Worm (Caenorhabditis elegans): ENCODE measurements around the gene slt-1.

DNA sequence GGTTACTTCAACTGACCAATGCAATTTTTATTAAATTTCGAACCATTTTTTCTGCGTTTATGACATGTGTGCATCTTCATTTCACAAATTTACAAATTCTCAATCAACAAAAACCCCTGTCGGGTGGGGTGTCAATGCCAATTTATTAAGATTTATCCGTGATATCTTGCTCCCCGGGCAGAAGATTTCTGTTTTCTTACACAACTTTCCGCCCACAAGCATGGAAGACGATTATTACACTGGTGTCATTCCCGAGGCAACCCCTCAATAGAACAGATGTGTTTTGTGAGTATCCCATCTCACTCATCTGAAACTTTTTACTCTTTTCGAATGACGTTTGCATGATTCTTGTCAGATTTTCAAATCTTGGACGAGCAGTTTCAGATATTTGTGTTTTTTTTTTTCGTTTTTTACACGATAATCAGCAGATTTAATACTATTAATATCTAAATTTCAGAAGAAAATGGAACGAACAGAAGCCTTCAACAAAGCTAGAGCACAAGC lies 57.8 kb downstream of the slt-1 start, which contains the start of gene F33C8.4:
- TF ChIP-seq egl-27 (tag; optimal IDR thresholded peaks at IDR 0.05) (no peak), saeg-2 (GFP tag; IDR thresholded peaks at IDR 0.05) (no peak), fkh-10 (GFP tag; optimal IDR thresholded peaks at IDR 0.05) (no peak), cey-2 (tag; optimal IDR thresholded peaks at IDR 0.05; ENCODE audit: borderline replicate concordance, insufficient read depth) (no peak), jun-1 (tag; optimal IDR thresholded peaks at IDR 0.05) (no peak), tra-1 (GFP tag; IDR thresholded peaks at IDR 0.05) (no peak), pqm-1 (tag; optimal IDR thresholded peaks at IDR 0.05) (no peak), daf-12 (tag; optimal IDR thresholded peaks at IDR 0.05) (no peak), mdt-29 (GFP tag; IDR thresholded peaks at IDR 0.05) (no peak), lin-13 (GFP tag; optimal IDR thresholded peaks at IDR 0.05) (no peak), ceh-20 (GFP tag; IDR thresholded peaks at IDR 0.05) (no peak), Y75B8A.6 (GFP tag; IDR thresholded peaks at IDR 0.05) (no peak), pha-4 (GFP tag; IDR thresholded peaks at IDR 0.05) (no peak), pha-4 (tag; optimal IDR thresholded peaks at IDR 0.05) (no peak)

All from whole organism, L4 larva.